Worm (Caenorhabditis elegans) whole organism, late embryonic: ENCODE data around the gene ucr-2.3.

Experiments used
- C08G9.2 ChIP-seq: sonication (generic microtip); optimal IDR thresholded peaks from 2 replicates; lab custom pipeline; 2016; ENCODE audit warnings: mild to moderate bottlenecking, missing genetic modification characterization, moderate library complexity, missing compliant biosample characterization
- F13H6.1 ChIP-seq: sonication (generic microtip); optimal IDR thresholded peaks from 2 replicates; lab custom pipeline; 2016; ENCODE audit warnings: missing genetic modification characterization, missing compliant biosample characterization
- K02D7.2 ChIP-seq: sonication (generic microtip); optimal IDR thresholded peaks from 2 replicates; lab custom pipeline; 2017; ENCODE audit warnings: mild to moderate bottlenecking, missing genetic modification characterization, missing compliant biosample characterization
- K09A11.1 ChIP-seq: sonication (generic microtip); optimal IDR thresholded peaks from 2 replicates; lab custom pipeline; 2017; ENCODE audit warnings: antibody characterized with exemption, mild to moderate bottlenecking, missing genetic modification characterization, missing compliant biosample characterization; ENCODE audit not compliant: insufficient read depth
- T23F11.4 ChIP-seq: fragments of 200-800 bp; sonication (Bioruptor generic); optimal IDR thresholded peaks from 2 replicates; lab custom pipeline; 2018; ENCODE audit warnings: mild to moderate bottlenecking, missing genetic modification characterization, missing compliant biosample characterization
- Y22D7AL.16 ChIP-seq: sonication (generic microtip); optimal IDR thresholded peaks from 2 replicates; lab custom pipeline; 2016; ENCODE audit warnings: missing genetic modification characterization, missing compliant biosample characterization
- ahr-1 ChIP-seq: sonication (generic microtip); optimal IDR thresholded peaks from 2 replicates; lab custom pipeline; 2016; ENCODE audit warnings: missing genetic modification characterization, missing compliant biosample characterization
- ceh-14 ChIP-seq: sonication (generic microtip); optimal IDR thresholded peaks from 2 replicates; lab custom pipeline; 2016; ENCODE audit warnings: missing genotype, missing genetic modification characterization, missing compliant biosample characterization
- ceh-2 ChIP-seq: sonication (generic microtip); optimal IDR thresholded peaks from 2 replicates; lab custom pipeline; 2016; ENCODE audit warnings: missing genotype, missing genetic modification characterization, missing compliant biosample characterization
- ceh-24 ChIP-seq: sonication (generic microtip); optimal IDR thresholded peaks from 2 replicates; lab custom pipeline; 2016; ENCODE audit warnings: mild to moderate bottlenecking, missing genetic modification characterization, missing compliant biosample characterization
- ceh-30 ChIP-seq: fragments of 150-350 bp; optimal IDR thresholded peaks from 2 replicates; lab custom pipeline; 2014; ENCODE audit warnings: missing biosample characterization, missing genetic modification characterization
- ceh-31 ChIP-seq: sonication (generic microtip); optimal IDR thresholded peaks from 2 replicates; lab custom pipeline; 2016; ENCODE audit warnings: missing genetic modification characterization, missing compliant biosample characterization
- ceh-34 ChIP-seq: sonication (generic microtip); optimal IDR thresholded peaks from 2 replicates; lab custom pipeline; 2016; ENCODE audit warnings: mild to moderate bottlenecking, missing genetic modification characterization, missing compliant biosample characterization
- ceh-45 ChIP-seq: fragments of 200-800 bp; sonication (Bioruptor generic); IDR thresholded peaks from 2 replicates; pipeline ENCODE4 v1.3.6; 2022; ENCODE audit warnings: missing genetic modification reagents, missing genetic modification characterization, missing compliant biosample characterization
- ceh-6 ChIP-seq: fragments of 200-800 bp; sonication (Bioruptor generic); optimal IDR thresholded peaks from 2 replicates; lab custom pipeline; 2018; ENCODE audit warnings: mild to moderate bottlenecking, missing genetic modification characterization, missing compliant biosample characterization
- che-1 ChIP-seq: sonication (generic microtip); optimal IDR thresholded peaks from 2 replicates; lab custom pipeline; 2016; ENCODE audit warnings: mild to moderate bottlenecking, missing genetic modification characterization, missing compliant biosample characterization
- dmd-4 ChIP-seq: sonication (generic microtip); optimal IDR thresholded peaks from 2 replicates; lab custom pipeline; 2016; ENCODE audit warnings: borderline replicate concordance, missing genetic modification characterization, missing compliant biosample characterization
- dve-1 ChIP-seq: sonication (generic microtip); optimal IDR thresholded peaks from 2 replicates; lab custom pipeline; 2017; ENCODE audit warnings: antibody characterized with exemption, mild to moderate bottlenecking, missing genetic modification characterization, missing compliant biosample characterization
- elt-2 ChIP-seq: sonication (generic microtip); optimal IDR thresholded peaks from 2 replicates; lab custom pipeline; 2016; ENCODE audit warnings: missing genetic modification reagents, missing genetic modification characterization, missing compliant biosample characterization
- elt-4 ChIP-seq: sonication (generic microtip); optimal IDR thresholded peaks from 2 replicates; lab custom pipeline; 2016; ENCODE audit warnings: missing genetic modification characterization, missing compliant biosample characterization
- ets-4 ChIP-seq: sonication (generic microtip); optimal IDR thresholded peaks from 2 replicates; lab custom pipeline; 2016; ENCODE audit warnings: missing genetic modification characterization, missing compliant biosample characterization
- eyg-1 ChIP-seq: sonication (generic microtip); optimal IDR thresholded peaks from 2 replicates; lab custom pipeline; 2016; ENCODE audit warnings: missing genotype, missing genetic modification characterization, missing compliant biosample characterization
- fkh-10 ChIP-seq: fragments of 150-350 bp; optimal IDR thresholded peaks from 2 replicates; lab custom pipeline; 2014; ENCODE audit warnings: missing biosample characterization, missing genetic modification reagents, missing genetic modification characterization
- fkh-6 ChIP-seq: sonication (generic microtip); optimal IDR thresholded peaks from 2 replicates; lab custom pipeline; 2016; ENCODE audit warnings: missing genetic modification characterization, missing compliant biosample characterization
- hlh-13 ChIP-seq: fragments of 200-800 bp; sonication (Bioruptor generic); optimal IDR thresholded peaks from 2 replicates; lab custom pipeline; 2018; ENCODE audit warnings: mild to moderate bottlenecking, missing genetic modification characterization, missing compliant biosample characterization
- hlh-8 ChIP-seq: sonication (generic microtip); optimal IDR thresholded peaks from 2 replicates; lab custom pipeline; 2016; ENCODE audit warnings: missing genotype, missing genetic modification characterization, missing compliant biosample characterization
- lim-6 ChIP-seq: sonication (generic microtip); optimal IDR thresholded peaks from 2 replicates; lab custom pipeline; 2016; ENCODE audit warnings: missing genetic modification characterization, missing compliant biosample characterization
- mec-3 ChIP-seq: sonication (generic microtip); optimal IDR thresholded peaks from 2 replicates; lab custom pipeline; 2016; ENCODE audit warnings: borderline replicate concordance, missing genetic modification characterization, missing compliant biosample characterization
- nfya-1 ChIP-seq: sonication (generic microtip); optimal IDR thresholded peaks from 2 replicates; lab custom pipeline; 2017; ENCODE audit warnings: missing genetic modification characterization, mild to moderate bottlenecking, missing compliant biosample characterization, antibody characterized with exemption, moderate library complexity
- nhr-11 ChIP-seq: fragments of 150-350 bp; optimal IDR thresholded peaks from 2 replicates; lab custom pipeline; 2014; ENCODE audit warnings: missing biosample characterization, missing genetic modification characterization
- pag-3 ChIP-seq: sonication (generic microtip); optimal IDR thresholded peaks from 2 replicates; lab custom pipeline; 2016; ENCODE audit warnings: missing compliant biosample characterization, missing genetic modification characterization, borderline replicate concordance
- pat-9 ChIP-seq: fragments of 200-800 bp; sonication (Bioruptor generic); optimal IDR thresholded peaks from 2 replicates; lab custom pipeline; 2018; ENCODE audit warnings: mild to moderate bottlenecking, missing genetic modification characterization, moderate library complexity, missing compliant biosample characterization
- pax-1 ChIP-seq: fragments of 150-350 bp; optimal IDR thresholded peaks from 2 replicates; lab custom pipeline; 2014; ENCODE audit warnings: missing biosample characterization, missing genetic modification characterization
- pha-4 ChIP-seq: fragments of 150-350 bp; optimal IDR thresholded peaks from 2 replicates; lab custom pipeline; 2018; ENCODE audit warnings: missing biosample characterization, missing genetic modification reagents, missing genetic modification characterization
- pros-1 ChIP-seq: fragments of 150-350 bp; optimal IDR thresholded peaks from 2 replicates; lab custom pipeline; 2014; ENCODE audit warnings: missing biosample characterization, missing genetic modification reagents, missing genetic modification characterization
- sox-2 ChIP-seq: fragments of 200-800 bp; sonication (Bioruptor generic); IDR thresholded peaks from 2 replicates; pipeline ENCODE4 v1.3.6; 2022; ENCODE audit warnings: missing genetic modification reagents, missing genetic modification characterization, missing compliant biosample characterization
- syd-9 ChIP-seq: sonication (generic microtip); optimal IDR thresholded peaks from 2 replicates; lab custom pipeline; 2016; ENCODE audit warnings: mild to moderate bottlenecking, missing genetic modification characterization, moderate library complexity, missing compliant biosample characterization
- tbx-2 ChIP-seq: sonication (generic microtip); optimal IDR thresholded peaks from 2 replicates; lab custom pipeline; 2016; ENCODE audit warnings: missing genetic modification characterization, missing compliant biosample characterization
- tbx-7 ChIP-seq: sonication (generic microtip); optimal IDR thresholded peaks from 2 replicates; lab custom pipeline; 2016; ENCODE audit warnings: missing genotype, missing genetic modification characterization, missing compliant biosample characterization
- unc-3 ChIP-seq, 2 experiments: fragments of 200-800 bp in 1 of 2; sonication (Bioruptor generic) in 1 of 2; sonication (generic microtip) in 1 of 2; conservative IDR thresholded peaks in 1 of 2; optimal IDR thresholded peaks in 1 of 2; 2 replicates each; pipeline versions ENCODE4 v1.3.6 to Lab custom; 2016 to 2022; ENCODE audit warnings: missing compliant biosample characterization in 2 of 2, missing genetic modification characterization in 2 of 2, missing genetic modification reagents in 1 of 2
- unc-42 ChIP-seq: sonication (generic microtip); optimal IDR thresholded peaks from 2 replicates; lab custom pipeline; 2016; ENCODE audit warnings: missing genotype, missing genetic modification characterization, missing compliant biosample characterization
- unc-86 ChIP-seq: sonication (generic microtip); optimal IDR thresholded peaks from 2 replicates; lab custom pipeline; 2016; ENCODE audit warnings: missing genetic modification characterization, missing compliant biosample characterization
- ztf-16 ChIP-seq: sonication (generic microtip); optimal IDR thresholded peaks from 2 replicates; lab custom pipeline; 2017; ENCODE audit warnings: missing genetic modification characterization, missing compliant biosample characterization

The ucr-2.3 gene

ce11 chrIII:879634-880033 lies at the start of gene ucr-2.3, which contains the start of gene T24C4.5:
TSS of gene ucr-2.3 (plus strand) at chrIII:879860.
TSS of gene T24C4.5 (minus strand) at chrIII:879734.
- no peak for TF ChIP-seq unc-3 (GFP tag; conservative IDR thresholded peaks at IDR 0.05; lab: Robert Waterston, UW)
- TF ChIP-seq unc-3 (tag; optimal IDR thresholded peaks at IDR 0.05; lab: Kevin White, UChicago) = no peak
- TF ChIP-seq syd-9 (tag; lab: Kevin White, UChicago) = no peak
- TF ChIP-seq ceh-2 = no peak
- TF ChIP-seq ceh-24 = no peak
- no peak for TF ChIP-seq Y22D7AL.16
- no peak for TF ChIP-seq tbx-2 (tag; lab: Kevin White, UChicago)
- TF ChIP-seq dmd-4 (tag; lab: Kevin White, UChicago) = no peak
- TF ChIP-seq T23F11.4 (GFP tag; lab: Kevin White, UChicago) = no peak
- no peak for TF ChIP-seq pha-4 (tag; lab: Kevin White, UChicago)
- no peak for TF ChIP-seq sox-2
- TF ChIP-seq nfya-1 = no peak
- no peak for TF ChIP-seq lim-6 (tag; lab: Kevin White, UChicago)
- TF ChIP-seq che-1 (tag; lab: Kevin White, UChicago) = no peak
- no peak for TF ChIP-seq ahr-1 (tag; lab: Kevin White, UChicago)
- no peak for TF ChIP-seq ztf-16
- no peak for TF ChIP-seq pros-1 (tag; lab: Kevin White, UChicago)
- no peak for TF ChIP-seq unc-42 (tag; lab: Kevin White, UChicago)

ce11 chrIII:831961-832360 lies 47.7 kb upstream of the ucr-2.3 start, which contains the start of gene ceeh-1:
TSS of gene ceeh-1 (minus strand) at chrIII:832277.
- TF ChIP-seq tbx-7 (tag; lab: Kevin White, UChicago) (no peak), mec-3 (tag; lab: Kevin White, UChicago) (no peak), T23F11.4 (GFP tag; lab: Kevin White, UChicago) (no peak), ceh-30 (tag; lab: Kevin White, UChicago) (no peak), ceh-34 (tag; lab: Kevin White, UChicago) (no peak), fkh-6 (tag; lab: Kevin White, UChicago) (no peak), hlh-8 (tag; lab: Kevin White, UChicago) (no peak), pax-1 (no peak), unc-86 (no peak), ceh-31 (tag; lab: Kevin White, UChicago) (no peak), nhr-11 (no peak), ceh-6 (GFP tag; lab: Kevin White, UChicago) (no peak), elt-4 (no peak)

ce11 chrIII:832855-833504 lies 46.7 kb upstream of the ucr-2.3 start, which contains the start of gene zip-2:
TSS of gene zip-2 (plus strand) at chrIII:832982.
- TF ChIP-seq elt-2 (tag; lab: Kevin White, UChicago) (peak; percentile 27), K02D7.2 (tag; lab: Kevin White, UChicago) (no peak)

ce11 chrIII:833711-834442 lies 45.8 kb upstream of the ucr-2.3 start:
- TF ChIP-seq C08G9.2 (tag; lab: Kevin White, UChicago) = no peak
- TF ChIP-seq nhr-11 = no peak
- peak; percentile 28 for TF ChIP-seq F13H6.1 (tag; lab: Kevin White, UChicago)
- peak; percentile 85 for TF ChIP-seq dve-1
- no peak for TF ChIP-seq ceh-24
- no peak for TF ChIP-seq sox-2
- TF ChIP-seq ceh-2 = peak; percentile 48
- TF ChIP-seq ceh-45 (GFP tag; lab: Robert Waterston, UW) = no peak
- TF ChIP-seq nfya-1 = peak; percentile 92
- peak; percentile 90 for TF ChIP-seq pax-1
- peak; percentile 26 for TF ChIP-seq eyg-1
- TF ChIP-seq unc-86 = no peak
- TF ChIP-seq elt-4 = no peak
- peak; percentile 2 for TF ChIP-seq fkh-6 (tag; lab: Kevin White, UChicago)
- TF ChIP-seq ceh-14 = no peak
- no peak for TF ChIP-seq mec-3 (tag; lab: Kevin White, UChicago)
- TF ChIP-seq ztf-16 = peak; percentile 9
- TF ChIP-seq pat-9 = no peak
- peak; percentile 65 for TF ChIP-seq K09A11.1 (tag; lab: Kevin White, UChicago)
- no peak for TF ChIP-seq pag-3 (tag; lab: Kevin White, UChicago)
- peak; percentile 15 for TF ChIP-seq fkh-10 (GFP tag; lab: Kevin White, UChicago)
- TF ChIP-seq hlh-13 = no peak
- TF ChIP-seq syd-9 (tag; lab: Kevin White, UChicago) = no peak
- peak; percentile 51 for TF ChIP-seq ets-4
